Fruit fly (Drosophila melanogaster): ENCODE data around the gene CG17917.

CG17917 gene

dm6 chr3R:6348943-6349342 is 7.2 kb downstream of the CG17917 start, which contains the start of gene Hr83 (continued):
- TF ChIP-seq CG4820 (GFP tag; optimal IDR thresholded peaks at IDR 0.05) (no peak), C15 (GFP tag; IDR thresholded peaks at IDR 0.05) (no peak), CG3163 (GFP tag; optimal IDR thresholded peaks at IDR 0.05) (no peak), so (GFP tag; IDR thresholded peaks at IDR 0.05) (no peak), CG15269 (tag; optimal IDR thresholded peaks at IDR 0.05) (no peak)

- TF ChIP-seq h (optimal IDR thresholded peaks at IDR 0.05) (no peak), sima (GFP tag; optimal IDR thresholded peaks at IDR 0.05) (no peak), CG13287 (GFP tag; IDR thresholded peaks at IDR 0.05; ENCODE audit: partially characterized antibody) (peak; percentile 95), Mad (GFP tag; optimal IDR thresholded peaks at IDR 0.05) (no peak), bcd (GFP tag; optimal IDR thresholded peaks at IDR 0.05) (no peak), mld (GFP tag; IDR thresholded peaks at IDR 0.05; ENCODE audit: partially characterized antibody) (peak; percentile 93), aop (GFP tag; IDR thresholded peaks at IDR 0.05) (no peak), Oli (tag; optimal IDR thresholded peaks at IDR 0.05) (no peak), Six4 (GFP tag; optimal IDR thresholded peaks at IDR 0.05) (no peak), tna (GFP tag; IDR thresholded peaks at IDR 0.05; ENCODE audit: partially characterized antibody) (peak; percentile 93), CG6765 (GFP tag; optimal IDR thresholded peaks at IDR 0.05) (no peak), Hsf (GFP tag; optimal IDR thresholded peaks at IDR 0.05) (no peak), CG6854 (GFP tag; optimal IDR thresholded peaks at IDR 0.05) (no peak), CG11247 (GFP tag; IDR thresholded peaks at IDR 0.05) (no peak), Tbp (GFP tag; optimal IDR thresholded peaks at IDR 0.05) (no peak), CG18262 (tag; optimal IDR thresholded peaks at IDR 0.05) (no peak), zen2 (GFP tag; IDR thresholded peaks at IDR 0.05; ENCODE audit: partially characterized antibody) (peak; percentile 90), Fer2 (tag; optimal IDR thresholded peaks at IDR 0.05) (no peak), da (GFP tag; optimal IDR thresholded peaks at IDR 0.05) (peak; percentile 11), sens (GFP tag) (peak; percentile 80), Nf-YB (GFP tag; optimal IDR thresholded peaks at IDR 0.05) (no peak), Camta (GFP tag; optimal IDR thresholded peaks at IDR 0.05) (no peak), gfzf (GFP tag; optimal IDR thresholded peaks at IDR 0.05) (peak; percentile 56), Jarid2 (GFP tag; optimal IDR thresholded peaks at IDR 0.05) (no peak), dmrt11E (tag; optimal IDR thresholded peaks at IDR 0.05) (no peak), B-H1 (GFP tag; IDR thresholded peaks at IDR 0.05) (no peak), pb (GFP tag; optimal IDR thresholded peaks at IDR 0.05) (no peak), CG2120 (GFP tag; optimal IDR thresholded peaks at IDR 0.05) (peak; percentile 26), Opbp (GFP tag; IDR thresholded peaks at IDR 0.05; ENCODE audit: partially characterized antibody) (peak; percentile 96), Sry-β (GFP tag; optimal IDR thresholded peaks at IDR 0.05) (no peak), CG10654 (GFP tag; optimal IDR thresholded peaks at IDR 0.05) (no peak), CG8290 (GFP tag; optimal IDR thresholded peaks at IDR 0.05) (peak; percentile 43), CG8290 (tag; optimal IDR thresholded peaks at IDR 0.05) (peak in 1 of 2 experiments; percentile 56), Dp (GFP tag; optimal IDR thresholded peaks at IDR 0.05) (peak; percentile 64), CG4360 (GFP tag; IDR thresholded peaks at IDR 0.05) (no peak), CG7928 (GFP tag; optimal IDR thresholded peaks at IDR 0.05) (no peak), chinmo (GFP tag; IDR thresholded peaks at IDR 0.05; ENCODE audit: partially characterized antibody) (peak; percentile 89; the same call in 2 of the 4 replicates), bbx (GFP tag; IDR thresholded peaks at IDR 0.05; ENCODE audit: partially characterized antibody) (peak; percentile 93), CG10979 (tag; optimal IDR thresholded peaks at IDR 0.05) (no peak), Stat92E (GFP tag; optimal IDR thresholded peaks at IDR 0.05) (no peak), Pdp1 (GFP tag; optimal IDR thresholded peaks at IDR 0.05) (no peak), CG10565 (GFP tag; optimal IDR thresholded peaks at IDR 0.05) (no peak), slbo (GFP tag; IDR thresholded peaks at IDR 0.05) (peak; percentile 33; the same call in 1 of the 2 replicates), gsb-n (tag; optimal IDR thresholded peaks at IDR 0.05) (no peak), Nf-YA (GFP tag; IDR thresholded peaks at IDR 0.05) (no peak)
Observed at dm6 chr3R:6350755-6351154, 9.0 kb downstream of the CG17917 start, which contains the start of gene Pak. Gene Pak (plus strand): TSS chr3R:6350896.
